Fruit fly (Drosophila melanogaster) whole organism, embryonic: ENCODE measurements around the gene CG11905.
A peak's percentile ranks its signal among the peaks of the same experiment; 100 is the strongest.

Experiments
- B-H1 ChIP-seq: fragments of 200-800 bp; sonication (Bioruptor generic); IDR thresholded peaks from 3 replicates; pipeline ENCODE4 v1.3.6; 2022; ENCODE audit warnings: missing biosample characterization, missing genetic modification characterization
- CG12391 ChIP-seq: fragments of 200-800 bp; sonication (Bioruptor generic); optimal IDR thresholded peaks from 3 replicates; lab custom pipeline; 2018; ENCODE audit warnings: missing biosample characterization, mild to moderate bottlenecking, missing genetic modification characterization, moderate library complexity
- CG31224 ChIP-seq: fragments of 200-800 bp; sonication (Bioruptor generic); IDR thresholded peaks from 2 replicates; pipeline ENCODE4 v1.3.6; 2022; ENCODE audit warnings: missing biosample characterization, missing genetic modification characterization
- CG5180 ChIP-seq: fragments of 200-800 bp; sonication (Bioruptor generic); optimal IDR thresholded peaks from 3 replicates; lab custom pipeline; 2017; ENCODE audit warnings: missing biosample characterization, missing genetic modification characterization, mild to moderate bottlenecking, moderate library complexity, missing genetic modification reagents
- CG9215 ChIP-seq: fragments of 200-800 bp; sonication (Bioruptor generic); IDR thresholded peaks from 2 replicates; pipeline ENCODE4 v1.3.6; 2022; ENCODE audit warnings: missing biosample characterization, missing genetic modification characterization
- D19B ChIP-seq: fragments of 200-800 bp; sonication (Bioruptor generic); optimal IDR thresholded peaks from 2 replicates; lab custom pipeline; 2017; ENCODE audit warnings: missing biosample characterization, mild to moderate bottlenecking, missing genetic modification characterization
- Dip3 ChIP-seq: fragments of 200-800 bp; sonication (Bioruptor generic); optimal IDR thresholded peaks from 3 replicates; lab custom pipeline; 2016; ENCODE audit warnings: missing biosample characterization, missing genetic modification characterization
- Doc2 ChIP-seq: fragments of 200-800 bp; sonication (Bioruptor generic); IDR thresholded peaks from 2 replicates; pipeline ENCODE4 v1.3.6; 2022; ENCODE audit warnings: missing biosample characterization, missing genetic modification characterization
- Eip74EF ChIP-seq, 2 experiments: fragments of 200-800 bp in 1 of 2; fragments of >200 bp in 1 of 2; sonication (Bioruptor generic) in 1 of 2; optimal IDR thresholded peaks; 2 replicates each; lab custom pipeline; 2017 to 2019; ENCODE audit warnings: missing biosample characterization in 2 of 2, missing genetic modification characterization in 2 of 2, mild to moderate bottlenecking in 1 of 2, moderate library complexity in 1 of 2
- Max ChIP-seq: fragments of 200-800 bp; sonication (Bioruptor generic); optimal IDR thresholded peaks from 2 replicates; lab custom pipeline; 2016; ENCODE audit warnings: missing biosample characterization, mild to moderate bottlenecking, missing genetic modification characterization
- Med ChIP-seq: fragments of 200-800 bp; sonication (Bioruptor generic); peaks from one replicate; lab custom pipeline; 2016; ENCODE audit warnings: missing biosample characterization, missing genetic modification characterization, mild to moderate bottlenecking, inconsistent platforms, moderate library complexity
- Sox102F ChIP-seq: fragments of 200-800 bp; sonication (Bioruptor generic); optimal IDR thresholded peaks from 2 replicates; lab custom pipeline; 2018; ENCODE audit warnings: missing biosample characterization, mild to moderate bottlenecking, missing genetic modification characterization, moderate library complexity
- Taf1 ChIP-seq: fragments of 200-800 bp; sonication (Bioruptor generic); IDR thresholded peaks from 2 replicates; pipeline ENCODE4 v1.3.6; 2022; ENCODE audit warnings: missing biosample characterization, missing genetic modification characterization
- cad ChIP-seq: fragments of >200 bp; optimal IDR thresholded peaks from 2 replicates; lab custom pipeline; 2017; ENCODE audit warnings: missing biosample characterization, missing genetic modification characterization
- chinmo ChIP-seq: fragments of 200-800 bp; sonication (Bioruptor generic); IDR thresholded peaks from 4 replicates; pipeline ENCODE4 v1.3.6; 2022; ENCODE audit warnings: missing biosample characterization, missing genetic modification characterization; ENCODE audit not compliant: partially characterized antibody
- dysf ChIP-seq: fragments of 200-800 bp; sonication (Bioruptor generic); IDR thresholded peaks from 3 replicates; pipeline ENCODE4 v1.3.6; 2022; ENCODE audit warnings: missing biosample characterization, missing genetic modification characterization
- kay ChIP-seq: fragments of 200-800 bp; sonication (Bioruptor generic); optimal IDR thresholded peaks from 2 replicates; lab custom pipeline; 2016; ENCODE audit warnings: missing biosample characterization, missing genetic modification characterization
- sens ChIP-seq: fragments of 200-800 bp; sonication (Bioruptor generic); peaks from one replicate; lab custom pipeline; 2016; ENCODE audit warnings: missing biosample characterization, missing genetic modification characterization
- sqz ChIP-seq: fragments of 200-800 bp; sonication (Bioruptor generic); optimal IDR thresholded peaks from 3 replicates; lab custom pipeline; 2018; ENCODE audit warnings: missing biosample characterization, mild to moderate bottlenecking, missing genetic modification characterization
- sr ChIP-seq: fragments of 200-800 bp; sonication (Bioruptor generic); IDR thresholded peaks from 3 replicates; pipeline ENCODE4 v1.3.6; 2022; ENCODE audit warnings: missing biosample characterization, missing genetic modification characterization
- tap ChIP-seq: fragments of 200-800 bp; optimal IDR thresholded peaks from 3 replicates; lab custom pipeline; 2019; ENCODE audit warnings: missing biosample characterization, mild to moderate bottlenecking, missing genetic modification characterization, moderate library complexity
- wek ChIP-seq: fragments of 200-800 bp; sonication (Bioruptor generic); optimal IDR thresholded peaks from 3 replicates; lab custom pipeline; 2018; ENCODE audit warnings: missing biosample characterization, mild to moderate bottlenecking, missing genetic modification characterization, moderate library complexity
- yki ChIP-seq: fragments of >200 bp; optimal IDR thresholded peaks from 3 replicates; lab custom pipeline; 2018

Gene CG11905

dm6 chr3L:16881097-16881496, 54.2 kb downstream of the CG11905 start (continued):
- TF ChIP-seq CG12391: peak; percentile 2
- peak; percentile 36 for TF ChIP-seq sqz
- TF ChIP-seq D19B (GFP tag; lab: Kevin White, UChicago): peak; percentile 64
- TF ChIP-seq Taf1 (GFP tag; lab: Robert Waterston, UW): no peak
- peak; percentile 2 for TF ChIP-seq Sox102F
- no peak for TF ChIP-seq kay
- TF ChIP-seq dysf: no peak

- TF ChIP-seq Med (GFP tag; lab: Kevin White, UChicago) (peak; percentile 1), wek (GFP tag; lab: Kevin White, UChicago) (no peak), cad (GFP tag; lab: Kevin White, UChicago) (no peak), Doc2 (no peak), sr (GFP tag; lab: Robert Waterston, UW) (peak; percentile 90), Dip3 (GFP tag; lab: Kevin White, UChicago) (no peak), chinmo (GFP tag; lab: Robert Waterston, UW) (0 out of 4 replicates have a peak, but pooled peaks have one; percentile 31), Max (GFP tag; lab: Kevin White, UChicago) (no peak), CG5180 (no peak), yki (no peak), CG9215 (GFP tag; lab: Robert Waterston, UW) (no peak), Eip74EF (GFP tag; optimal IDR thresholded peaks at IDR 0.05; lab: Kevin White, UChicago) (no peak), B-H1 (GFP tag; lab: Robert Waterston, UW) (no peak), CG31224 (GFP tag; lab: Robert Waterston, UW) (peak; percentile 77), tap (no peak), sens (GFP tag; lab: Kevin White, UChicago) (no peak)
These were observed 56.4 kb downstream of the CG11905 start for dm6 chr3L:16878830-16879536.
